Worm (Caenorhabditis elegans) whole organism, L2 larva: ENCODE data around the gene F26G5.1.
A peak's percentile ranks its signal among the peaks of the same experiment; 100 is the strongest.

Source experiments
- C34F6.9 ChIP-seq: fragments of 150-350 bp; optimal IDR thresholded peaks from 2 replicates; lab custom pipeline; 2014; ENCODE audit warnings: missing biosample characterization, missing genetic modification characterization
- F13H6.1 ChIP-seq: sonication (generic microtip); optimal IDR thresholded peaks from 2 replicates; lab custom pipeline; 2016; ENCODE audit warnings: missing genetic modification characterization, missing compliant biosample characterization
- R02D3.7 ChIP-seq: fragments of 150-350 bp; optimal IDR thresholded peaks from 2 replicates; lab custom pipeline; 2014; ENCODE audit warnings: missing biosample characterization, missing genetic modification characterization
- Y55F3AM.14 ChIP-seq: fragments of 200-800 bp; sonication (Bioruptor generic); optimal IDR thresholded peaks from 2 replicates; lab custom pipeline; 2018; ENCODE audit warnings: mild to moderate bottlenecking, missing genetic modification characterization, missing compliant biosample characterization
- ama-1 ChIP-seq: fragments of 150-350 bp; optimal IDR thresholded peaks from 2 replicates; lab custom pipeline; 2018; ENCODE audit warnings: inconsistent platforms
- blmp-1 ChIP-seq: sonication (generic microtip); optimal IDR thresholded peaks from 2 replicates; lab custom pipeline; 2017; ENCODE audit warnings: missing genetic modification characterization, mild to moderate bottlenecking, missing compliant biosample characterization, antibody characterized with exemption, moderate library complexity; ENCODE audit not compliant: insufficient read depth
- dmd-4 ChIP-seq: sonication (generic microtip); optimal IDR thresholded peaks from 2 replicates; lab custom pipeline; 2017; ENCODE audit warnings: missing biosample characterization, missing genetic modification characterization
- egl-27 ChIP-seq: sonication (generic microtip); optimal IDR thresholded peaks from 3 replicates; lab custom pipeline; 2017; ENCODE audit warnings: missing biosample characterization, missing genetic modification reagents, missing genetic modification characterization
- elt-1 ChIP-seq: fragments of 150-350 bp; optimal IDR thresholded peaks from 2 replicates; lab custom pipeline; 2014; ENCODE audit warnings: missing biosample characterization, missing genetic modification characterization
- elt-3 ChIP-seq: sonication (generic microtip); optimal IDR thresholded peaks from 2 replicates; lab custom pipeline; 2017; ENCODE audit warnings: missing biosample characterization, missing genetic modification characterization
- fos-1 ChIP-seq: fragments of 150-350 bp; optimal IDR thresholded peaks from 2 replicates; lab custom pipeline; 2014; ENCODE audit warnings: missing biosample characterization, missing genetic modification characterization
- lin-13 ChIP-seq: fragments of 150-350 bp; optimal IDR thresholded peaks from 2 replicates; lab custom pipeline; 2014; ENCODE audit warnings: missing biosample characterization, missing genetic modification reagents, missing genetic modification characterization
- mab-5 ChIP-seq: fragments of 150-350 bp; optimal IDR thresholded peaks from 2 replicates; lab custom pipeline; 2014; ENCODE audit warnings: missing biosample characterization, missing genetic modification characterization
- mbf-1 ChIP-seq: sonication (generic microtip); optimal IDR thresholded peaks from 2 replicates; lab custom pipeline; 2017; ENCODE audit warnings: missing biosample characterization, missing genetic modification characterization
- mdl-1 ChIP-seq, 2 experiments: fragments of 150-350 bp in 1 of 2; sonication (generic microtip) in 1 of 2; optimal IDR thresholded peaks; 2 replicates each; lab custom pipeline; 2017; ENCODE audit warnings: missing biosample characterization in 2 of 2, missing genetic modification characterization in 2 of 2
- nhr-10 ChIP-seq: sonication (generic microtip); optimal IDR thresholded peaks from 2 replicates; lab custom pipeline; 2017; ENCODE audit warnings: missing biosample characterization, missing genetic modification characterization
- nhr-12 ChIP-seq: fragments of 150-350 bp; optimal IDR thresholded peaks from 2 replicates; lab custom pipeline; 2014; ENCODE audit warnings: missing biosample characterization, missing genetic modification characterization
- nhr-129 ChIP-seq: fragments of 150-350 bp; optimal IDR thresholded peaks from 2 replicates; lab custom pipeline; 2014; ENCODE audit warnings: missing biosample characterization, missing genetic modification characterization
- nhr-21 ChIP-seq: fragments of 150-350 bp; optimal IDR thresholded peaks from 2 replicates; lab custom pipeline; 2014; ENCODE audit warnings: missing biosample characterization, missing genetic modification characterization
- nhr-23 ChIP-seq: fragments of 150-350 bp; optimal IDR thresholded peaks from 2 replicates; lab custom pipeline; 2014; ENCODE audit warnings: missing biosample characterization, missing genetic modification reagents, missing genetic modification characterization
- nhr-237 ChIP-seq: fragments of 150-350 bp; optimal IDR thresholded peaks from 2 replicates; lab custom pipeline; 2014; ENCODE audit warnings: missing biosample characterization, missing genetic modification characterization
- nhr-77 ChIP-seq: fragments of 150-350 bp; optimal IDR thresholded peaks from 2 replicates; lab custom pipeline; 2014; ENCODE audit warnings: missing biosample characterization, missing genetic modification characterization
- sem-4 ChIP-seq: fragments of 150-350 bp; optimal IDR thresholded peaks from 2 replicates; lab custom pipeline; 2014; ENCODE audit warnings: missing biosample characterization, missing genetic modification reagents, missing genetic modification characterization
- skn-1 ChIP-seq: sonication (generic microtip); optimal IDR thresholded peaks from 2 replicates; lab custom pipeline; 2017; ENCODE audit warnings: missing biosample characterization, missing genetic modification characterization
- sma-3 ChIP-seq: sonication (generic microtip); optimal IDR thresholded peaks from 2 replicates; lab custom pipeline; 2016; ENCODE audit warnings: missing genetic modification reagents, missing genetic modification characterization, missing compliant biosample characterization
- sma-9 ChIP-seq, 2 experiments: fragments of 150-350 bp in 1 of 2; sonication (generic microtip) in 1 of 2; optimal IDR thresholded peaks; 2 replicates each; lab custom pipeline; 2014 to 2016; ENCODE audit warnings: missing genetic modification characterization in 2 of 2, mild to moderate bottlenecking in 1 of 2, missing biosample characterization in 1 of 2, missing compliant biosample characterization in 1 of 2, missing genetic modification reagents in 1 of 2, moderate library complexity in 1 of 2
- snpc-4 ChIP-seq: fragments of 150-350 bp; optimal IDR thresholded peaks from 2 replicates; lab custom pipeline; 2014; ENCODE audit warnings: missing biosample characterization, missing genetic modification characterization
- unc-55 ChIP-seq: fragments of 150-350 bp; sonication (generic microtip); optimal IDR thresholded peaks from 3 replicates; lab custom pipeline; 2014; ENCODE audit warnings: missing biosample characterization, missing genetic modification reagents, missing genetic modification characterization
- unc-62 ChIP-seq: fragments of 150-350 bp; optimal IDR thresholded peaks from 2 replicates; lab custom pipeline; 2014; ENCODE audit warnings: missing biosample characterization, missing genetic modification reagents, missing genetic modification characterization
- ztf-1 ChIP-seq: fragments of 200-800 bp; sonication (Bioruptor generic); conservative IDR thresholded peaks from 2 replicates; pipeline ENCODE4 v1.3.6; 2022; ENCODE audit warnings: missing genetic modification characterization, missing compliant biosample characterization
- ztf-11 ChIP-seq: sonication (generic microtip); optimal IDR thresholded peaks from 2 replicates; lab custom pipeline; 2017; ENCODE audit warnings: missing biosample characterization, missing genetic modification characterization
- ztf-4 ChIP-seq: fragments of 150-350 bp; optimal IDR thresholded peaks from 2 replicates; lab custom pipeline; 2014; ENCODE audit warnings: missing biosample characterization, missing genetic modification characterization

Gene F26G5.1

ce11 chrV:5001386-5001785 lies 26.1 kb downstream of the F26G5.1 start, which contains the start of gene srr-8:
srr-8 (plus strand) TSS chrV:5001686.
- TF ChIP-seq unc-62 (GFP tag; lab: Kevin White, UChicago) (no peak), sma-3 (no peak), unc-55 (no peak), nhr-237 (tag; lab: Kevin White, UChicago) (no peak), snpc-4 (no peak), nhr-129 (no peak), lin-13 (GFP tag; lab: Kevin White, UChicago) (no peak), sma-9 (GFP tag; optimal IDR thresholded peaks at IDR 0.05; lab: Kevin White, UChicago) (no peak), sma-9 (tag; optimal IDR thresholded peaks at IDR 0.05; lab: Kevin White, UChicago) (no peak), Y55F3AM.14 (GFP tag; lab: Kevin White, UChicago) (no peak), sem-4 (no peak), elt-3 (no peak), ama-1 (lab: Kevin White, UChicago) (no peak), elt-1 (no peak), ztf-4 (no peak), egl-27 (tag; lab: Kevin White, UChicago) (no peak), nhr-21 (tag; lab: Kevin White, UChicago) (no peak), dmd-4 (no peak), skn-1 (no peak)
- TF ChIP-seq, all 48 proteins: peak for 0

- TF ChIP-seq nhr-77 (tag; lab: Kevin White, UChicago) (no peak), fos-1 (tag; lab: Kevin White, UChicago) (peak; percentile 71)
Observed at ce11 chrV:5012193-5012853, 37.0 kb downstream of the F26G5.1 start, which contains the start of gene srr-6. srr-6 (plus strand) TSS chrV:5012803.

- no peak for TF ChIP-seq dmd-4
- TF ChIP-seq sma-9 (GFP tag; optimal IDR thresholded peaks at IDR 0.05; lab: Kevin White, UChicago): no peak
- no peak for TF ChIP-seq sma-9 (tag; optimal IDR thresholded peaks at IDR 0.05; lab: Kevin White, UChicago)
Observed at ce11 chrV:5016728-5017127, 41.5 kb downstream of the F26G5.1 start.

ce11 chrV:5018067-5018466 lies 42.8 kb downstream of the F26G5.1 start:
- TF ChIP-seq sma-9 (GFP tag; optimal IDR thresholded peaks at IDR 0.05; lab: Kevin White, UChicago): peak; percentile 55
- TF ChIP-seq sma-9 (tag; optimal IDR thresholded peaks at IDR 0.05; lab: Kevin White, UChicago): no peak
- no peak for TF ChIP-seq ztf-1 (GFP tag; lab: Robert Waterston, UW)
- TF ChIP-seq nhr-23: no peak
- TF ChIP-seq ztf-11 (tag; lab: Kevin White, UChicago): no peak
- no peak for TF ChIP-seq elt-1
- TF ChIP-seq ama-1 (lab: Kevin White, UChicago): no peak
- peak; percentile 38 for TF ChIP-seq fos-1 (tag; lab: Kevin White, UChicago)
- no peak for TF ChIP-seq mbf-1 (tag; lab: Kevin White, UChicago)
- TF ChIP-seq R02D3.7 (tag; lab: Kevin White, UChicago): no peak
- TF ChIP-seq blmp-1 (tag; lab: Kevin White, UChicago): no peak
- no peak for TF ChIP-seq nhr-10 (tag; lab: Kevin White, UChicago)
- TF ChIP-seq sem-4: no peak
- TF ChIP-seq Y55F3AM.14 (GFP tag; lab: Kevin White, UChicago): peak; percentile 42
- no peak for TF ChIP-seq nhr-129

- TF ChIP-seq sma-9 (GFP tag; optimal IDR thresholded peaks at IDR 0.05; lab: Kevin White, UChicago): peak; percentile 18
- no peak for TF ChIP-seq sma-9 (tag; optimal IDR thresholded peaks at IDR 0.05; lab: Kevin White, UChicago)
- peak; percentile 39 for TF ChIP-seq skn-1
- TF ChIP-seq fos-1 (tag; lab: Kevin White, UChicago): peak; percentile 66
- TF ChIP-seq nhr-12 (tag; lab: Kevin White, UChicago): no peak
- no peak for TF ChIP-seq ztf-4
Observed at ce11 chrV:5018810-5019274, 43.6 kb downstream of the F26G5.1 start, which contains the start of gene srr-4. srr-4 (plus strand) TSS chrV:5019224.

- TF ChIP-seq ztf-11 (tag; lab: Kevin White, UChicago) (no peak), unc-55 (no peak), mdl-1 (tag; optimal IDR thresholded peaks at IDR 0.05; lab: Kevin White, UChicago) (no peak), C34F6.9 (tag; lab: Kevin White, UChicago) (no peak), F13H6.1 (no peak), ztf-4 (no peak), mab-5 (tag; lab: Kevin White, UChicago) (no peak), nhr-77 (tag; lab: Kevin White, UChicago) (no peak), elt-3 (no peak)
Observed at ce11 chrV:5023355-5023754, 48.1 kb downstream of the F26G5.1 start.
